Fruit fly (Drosophila melanogaster): ENCODE measurements around the gene Spn28Da.
A peak's percentile ranks its signal among the peaks of the same experiment; 100 is the strongest.

The Spn28Da gene

dm6 chr2L:7925389-7925788, 36.5 kb upstream of the Spn28Da start (continued):
- TF ChIP-seq CG10209 (GFP tag; optimal IDR thresholded peaks at IDR 0.05) = peak; percentile 83
- TF ChIP-seq CG14441 (GFP tag; IDR thresholded peaks at IDR 0.05) = peak; percentile 90
- no peak for TF ChIP-seq Sin3A (optimal IDR thresholded peaks at IDR 0.05)
- no peak for TF ChIP-seq pfk (GFP tag; optimal IDR thresholded peaks at IDR 0.05)
- TF ChIP-seq CG6272 (GFP tag; IDR thresholded peaks at IDR 0.05) = peak; percentile 86
- peak; percentile 92 for TF ChIP-seq Sox102F (GFP tag; optimal IDR thresholded peaks at IDR 0.05)
- peak; percentile 87 for TF ChIP-seq CG6683 (GFP tag; optimal IDR thresholded peaks at IDR 0.05)
- peak; percentile 86 for TF ChIP-seq wor (GFP tag; IDR thresholded peaks at IDR 0.05)
- TF ChIP-seq aop (GFP tag; IDR thresholded peaks at IDR 0.05) = peak; percentile 57; the same call in 1 of the 2 replicates
- TF ChIP-seq CG9817 (tag; optimal IDR thresholded peaks at IDR 0.05) = peak; percentile 87
- TF ChIP-seq Bgb (GFP tag; IDR thresholded peaks at IDR 0.05; ENCODE audit: partially characterized antibody) = no peak
- no peak for TF ChIP-seq unc-4 (GFP tag; IDR thresholded peaks at IDR 0.05; ENCODE audit: partially characterized antibody)
- peak; percentile 87 for TF ChIP-seq org-1 (GFP tag; optimal IDR thresholded peaks at IDR 0.05)
- TF ChIP-seq Vsx1 (GFP tag; optimal IDR thresholded peaks at IDR 0.05) = peak; percentile 52
- TF ChIP-seq CG4424 (GFP tag; optimal IDR thresholded peaks at IDR 0.05) = peak; percentile 85
- peak; percentile 83 for TF ChIP-seq scrt (GFP tag; optimal IDR thresholded peaks at IDR 0.05)
- peak; percentile 31 for TF ChIP-seq CG2116 (GFP tag; optimal IDR thresholded peaks at IDR 0.05)
- peak; percentile 22 for TF ChIP-seq CG30020 (tag; optimal IDR thresholded peaks at IDR 0.05)
- TF ChIP-seq D19B (GFP tag; optimal IDR thresholded peaks at IDR 0.05) = peak; percentile 64
- peak; percentile 98 for TF ChIP-seq sens (GFP tag)
- TF ChIP-seq dati (GFP tag; IDR thresholded peaks at IDR 0.05) = no peak
- TF ChIP-seq sisA (GFP tag; IDR thresholded peaks at IDR 0.05) = peak; percentile 90
- TF ChIP-seq Ada2b (GFP tag; IDR thresholded peaks at IDR 0.05) = peak; percentile 87
- TF ChIP-seq nom (GFP tag; optimal IDR thresholded peaks at IDR 0.05) = peak; percentile 87
- TF ChIP-seq CG8089 (GFP tag; optimal IDR thresholded peaks at IDR 0.05) = peak; percentile 82
- peak; percentile 79 for TF ChIP-seq jing (GFP tag; optimal IDR thresholded peaks at IDR 0.05)
- peak; percentile 83 for TF ChIP-seq nau (GFP tag; optimal IDR thresholded peaks at IDR 0.05)
- TF ChIP-seq HLH3B (GFP tag; IDR thresholded peaks at IDR 0.05) = peak; percentile 95
- peak; percentile 85 for TF ChIP-seq Dbx (GFP tag; IDR thresholded peaks at IDR 0.05)
- TF ChIP-seq fd102C (GFP tag; optimal IDR thresholded peaks at IDR 0.05) = no peak
- peak; percentile 46 for TF ChIP-seq CG10321 (GFP tag; IDR thresholded peaks at IDR 0.05)
- peak; percentile 90 for TF ChIP-seq cwo (GFP tag; optimal IDR thresholded peaks at IDR 0.05)
- TF ChIP-seq CG7963 (GFP tag; IDR thresholded peaks at IDR 0.05; ENCODE audit: partially characterized antibody) = no peak
- peak; percentile 88 for TF ChIP-seq ara (GFP tag; IDR thresholded peaks at IDR 0.05)
- TF ChIP-seq CG34376 (GFP tag; optimal IDR thresholded peaks at IDR 0.05) = peak; percentile 79
- peak; percentile 85 for TF ChIP-seq ase (GFP tag; IDR thresholded peaks at IDR 0.05)
- peak; percentile 70 for TF ChIP-seq CG5245 (GFP tag; optimal IDR thresholded peaks at IDR 0.05)
- TF ChIP-seq inv (GFP tag; IDR thresholded peaks at IDR 0.05; ENCODE audit: partially characterized antibody) = no peak
- TF ChIP-seq otp (GFP tag; IDR thresholded peaks at IDR 0.05) = peak; percentile 82
- peak; percentile 86 for TF ChIP-seq CG32767 (GFP tag; IDR thresholded peaks at IDR 0.05)
- TF ChIP-seq CG10543 (GFP tag; optimal IDR thresholded peaks at IDR 0.05) = peak; percentile 71
- TF ChIP-seq CG13296 (GFP tag; optimal IDR thresholded peaks at IDR 0.05) = peak; percentile 90
- TF ChIP-seq zfh1 (GFP tag; IDR thresholded peaks at IDR 0.05) = peak; percentile 87
- peak; percentile 94 for TF ChIP-seq CG2678 (tag; optimal IDR thresholded peaks at IDR 0.05)
- TF ChIP-seq gsb (GFP tag; IDR thresholded peaks at IDR 0.05) = peak; percentile 69
- peak; percentile 86 for TF ChIP-seq CoRest (tag; optimal IDR thresholded peaks at IDR 0.05)
- peak; percentile 90 for TF ChIP-seq nmo (GFP tag; optimal IDR thresholded peaks at IDR 0.05)

Measured in whole organism, embryonic.